Worm (Caenorhabditis elegans) whole organism, early embryonic: ENCODE measurements around the gene T05B4.9.

Source experiments
- B0310.2 ChIP-seq: sonication (generic microtip); optimal IDR thresholded peaks from 2 replicates; lab custom pipeline; 2016; ENCODE audit warnings: mild to moderate bottlenecking, missing genetic modification characterization, missing compliant biosample characterization
- F13C5.2 ChIP-seq: sonication (generic microtip); optimal IDR thresholded peaks from 2 replicates; lab custom pipeline; 2017; ENCODE audit warnings: mild to moderate bottlenecking, missing genetic modification characterization, inconsistent platforms, missing compliant biosample characterization
- aly-1 ChIP-seq: sonication (generic microtip); optimal IDR thresholded peaks from 2 replicates; lab custom pipeline; 2016; ENCODE audit warnings: missing genetic modification characterization, missing compliant biosample characterization
- ama-1 ChIP-seq: fragments of 150-350 bp; optimal IDR thresholded peaks from 2 replicates; lab custom pipeline; 2014
- ceh-13 ChIP-seq: fragments of 200-800 bp; sonication (Bioruptor generic); optimal IDR thresholded peaks from 2 replicates; lab custom pipeline; 2018; ENCODE audit warnings: mild to moderate bottlenecking, missing genetic modification characterization, missing compliant biosample characterization
- ceh-36 ChIP-seq: sonication (generic microtip); optimal IDR thresholded peaks from 2 replicates; lab custom pipeline; 2016; ENCODE audit warnings: missing genetic modification characterization, inconsistent platforms, missing compliant biosample characterization
- ets-7 ChIP-seq: sonication (generic microtip); optimal IDR thresholded peaks from 2 replicates; lab custom pipeline; 2016; ENCODE audit warnings: missing genotype, missing genetic modification characterization, missing compliant biosample characterization
- flt-1 ChIP-seq: fragments of 200-800 bp; sonication (Bioruptor generic); IDR thresholded peaks from 2 replicates; pipeline ENCODE4 v1.3.6; 2022; ENCODE audit warnings: missing genetic modification characterization, missing compliant biosample characterization
- hmbx-1 ChIP-seq: sonication (generic microtip); optimal IDR thresholded peaks from 2 replicates; lab custom pipeline; 2016; ENCODE audit warnings: mild to moderate bottlenecking, missing genetic modification characterization, missing compliant biosample characterization
- hmg-4 ChIP-seq: fragments of 200-800 bp; sonication (Bioruptor generic); optimal IDR thresholded peaks from 2 replicates; lab custom pipeline; 2018; ENCODE audit warnings: mild to moderate bottlenecking, missing genetic modification characterization, missing compliant biosample characterization
- hnd-1 ChIP-seq: sonication (generic microtip); optimal IDR thresholded peaks from 2 replicates; lab custom pipeline; 2016; ENCODE audit warnings: missing genetic modification characterization, missing compliant biosample characterization
- pes-1 ChIP-seq: fragments of 200-800 bp; sonication (Bioruptor generic); IDR thresholded peaks from 2 replicates; pipeline ENCODE4 v1.3.6; 2022; ENCODE audit warnings: missing genetic modification reagents, missing genetic modification characterization, missing compliant biosample characterization
- scrt-1 ChIP-seq: fragments of 200-800 bp; sonication (Bioruptor generic); IDR thresholded peaks from 2 replicates; pipeline ENCODE4 v1.3.6; 2022; ENCODE audit warnings: missing genetic modification characterization, missing compliant biosample characterization
- sea-1 ChIP-seq: fragments of 200-800 bp; sonication (Bioruptor generic); conservative IDR thresholded peaks from 2 replicates; pipeline ENCODE4 v1.3.6; 2022; ENCODE audit warnings: missing genetic modification characterization, missing compliant biosample characterization
- tbx-11 ChIP-seq: fragments of 200-800 bp; sonication (Bioruptor generic); IDR thresholded peaks from 2 replicates; pipeline ENCODE4 v1.3.6; 2022; ENCODE audit warnings: missing genetic modification characterization, missing compliant biosample characterization
- tbx-37 ChIP-seq: fragments of 200-800 bp; sonication (Bioruptor generic); conservative IDR thresholded peaks from 2 replicates; pipeline ENCODE4 v1.3.6; 2022; ENCODE audit warnings: missing genetic modification reagents, missing genetic modification characterization, missing compliant biosample characterization
- tra-4 ChIP-seq: sonication (generic microtip); optimal IDR thresholded peaks from 2 replicates; lab custom pipeline; 2017; ENCODE audit warnings: missing genetic modification characterization, missing compliant biosample characterization

T05B4.9 gene

ce11 chrV:4143034-4143433, 24.8 kb upstream of the T05B4.9 start:
- TF ChIP-seq ets-7 (tag; lab: Kevin White, UChicago), result no peak
- TF ChIP-seq sea-1, result no peak
- no peak for TF ChIP-seq hmg-4 (GFP tag; lab: Kevin White, UChicago)
- TF ChIP-seq hmbx-1 (tag; lab: Kevin White, UChicago), result no peak
- TF ChIP-seq hnd-1 (tag; lab: Kevin White, UChicago), result no peak
- TF ChIP-seq scrt-1, result no peak
- no peak for TF ChIP-seq aly-1 (tag; lab: Kevin White, UChicago)

ce11 chrV:4138688-4139087, 20.5 kb upstream of the T05B4.9 start, which contains the start of gene lgc-29:
lgc-29 (plus strand) TSS chrV:4138988.
- TF ChIP-seq flt-1, result no peak
- no peak for TF ChIP-seq ama-1 (lab: Kevin White, UChicago)
- no peak for TF ChIP-seq sea-1
- no peak for TF ChIP-seq F13C5.2 (tag; lab: Kevin White, UChicago)
- no peak for TF ChIP-seq B0310.2 (tag; lab: Kevin White, UChicago)
- TF ChIP-seq ceh-36 (tag; lab: Kevin White, UChicago), result no peak
- no peak for TF ChIP-seq scrt-1
- TF ChIP-seq ceh-13 (GFP tag; lab: Kevin White, UChicago), result no peak
- TF ChIP-seq pes-1 (GFP tag; lab: Robert Waterston, UW), result no peak
- TF ChIP-seq hnd-1 (tag; lab: Kevin White, UChicago), result no peak
- no peak for TF ChIP-seq aly-1 (tag; lab: Kevin White, UChicago)
- TF ChIP-seq ets-7 (tag; lab: Kevin White, UChicago), result no peak
- TF ChIP-seq tbx-37 (GFP tag; lab: Robert Waterston, UW), result no peak
- no peak for TF ChIP-seq hmg-4 (GFP tag; lab: Kevin White, UChicago)
- no peak for TF ChIP-seq hmbx-1 (tag; lab: Kevin White, UChicago)
- TF ChIP-seq tra-4 (tag; lab: Kevin White, UChicago), result no peak
- no peak for TF ChIP-seq tbx-11 (GFP tag; lab: Robert Waterston, UW)

ce11 chrV:4134728-4135127, 16.5 kb upstream of the T05B4.9 start, which contains the start of gene lgc-1:
lgc-1 (plus strand) TSS chrV:4135028.
- TF ChIP-seq sea-1 (no peak), pes-1 (GFP tag; lab: Robert Waterston, UW) (no peak), tbx-37 (GFP tag; lab: Robert Waterston, UW) (no peak), ceh-13 (GFP tag; lab: Kevin White, UChicago) (no peak), F13C5.2 (tag; lab: Kevin White, UChicago) (no peak)

- no peak for TF ChIP-seq hnd-1 (tag; lab: Kevin White, UChicago)
- TF ChIP-seq sea-1, result no peak
- no peak for TF ChIP-seq scrt-1
- TF ChIP-seq ceh-13 (GFP tag; lab: Kevin White, UChicago), result no peak
- no peak for TF ChIP-seq ets-7 (tag; lab: Kevin White, UChicago)
- TF ChIP-seq flt-1, result no peak
- no peak for TF ChIP-seq ama-1 (lab: Kevin White, UChicago)
Observed at ce11 chrV:4131471-4131939, 13.3 kb upstream of the T05B4.9 start, which contains the start of gene nhr-57. nhr-57 (plus strand) TSS chrV:4131889.

ce11 chrV:4129604-4130003, 11.4 kb upstream of the T05B4.9 start, which contains the start of gene phat-4:
phat-4 (plus strand) TSS chrV:4129904.
- TF ChIP-seq pes-1 (GFP tag; lab: Robert Waterston, UW) (no peak), hnd-1 (tag; lab: Kevin White, UChicago) (no peak), sea-1 (no peak), ama-1 (lab: Kevin White, UChicago) (no peak), hmbx-1 (tag; lab: Kevin White, UChicago) (no peak), B0310.2 (tag; lab: Kevin White, UChicago) (no peak), ceh-13 (GFP tag; lab: Kevin White, UChicago) (no peak), tbx-37 (GFP tag; lab: Robert Waterston, UW) (no peak), tbx-11 (GFP tag; lab: Robert Waterston, UW) (no peak), tra-4 (tag; lab: Kevin White, UChicago) (no peak), flt-1 (no peak), ceh-36 (tag; lab: Kevin White, UChicago) (no peak), aly-1 (tag; lab: Kevin White, UChicago) (no peak), F13C5.2 (tag; lab: Kevin White, UChicago) (no peak), hmg-4 (GFP tag; lab: Kevin White, UChicago) (no peak), ets-7 (tag; lab: Kevin White, UChicago) (no peak), scrt-1 (no peak)

- no peak for TF ChIP-seq scrt-1
- no peak for TF ChIP-seq ama-1 (lab: Kevin White, UChicago)
- no peak for TF ChIP-seq aly-1 (tag; lab: Kevin White, UChicago)
- no peak for TF ChIP-seq ceh-36 (tag; lab: Kevin White, UChicago)
- no peak for TF ChIP-seq hmbx-1 (tag; lab: Kevin White, UChicago)
- TF ChIP-seq pes-1 (GFP tag; lab: Robert Waterston, UW), result no peak
- TF ChIP-seq ets-7 (tag; lab: Kevin White, UChicago), result no peak
- TF ChIP-seq tbx-11 (GFP tag; lab: Robert Waterston, UW), result no peak
- TF ChIP-seq sea-1, result no peak
- no peak for TF ChIP-seq ceh-13 (GFP tag; lab: Kevin White, UChicago)
- TF ChIP-seq B0310.2 (tag; lab: Kevin White, UChicago), result no peak
- no peak for TF ChIP-seq tra-4 (tag; lab: Kevin White, UChicago)
- TF ChIP-seq flt-1, result no peak
Observed at ce11 chrV:4127435-4127834, 9.2 kb upstream of the T05B4.9 start, which contains the start of gene T05B4.13. T05B4.13 (minus strand) TSS chrV:4127535.

- TF ChIP-seq B0310.2 (tag; lab: Kevin White, UChicago) (no peak), pes-1 (GFP tag; lab: Robert Waterston, UW) (no peak), hmg-4 (GFP tag; lab: Kevin White, UChicago) (no peak), ets-7 (tag; lab: Kevin White, UChicago) (no peak), tbx-37 (GFP tag; lab: Robert Waterston, UW) (no peak)
Observed at ce11 chrV:4125552-4126084, 7.4 kb upstream of the T05B4.9 start, which contains the start of gene T05B4.12. T05B4.12 (minus strand) TSS chrV:4126034.
